Fruit fly (Drosophila melanogaster) whole organism, adult: ENCODE measurements around the gene Rassf.

Source experiments
- CG12768 ChIP-seq: fragments of 200-800 bp; sonication (Bioruptor generic); optimal IDR thresholded peaks from 2 replicates; lab custom pipeline; 2017; ENCODE audit warnings: missing biosample characterization, missing genetic modification characterization, mild to moderate bottlenecking, moderate library complexity, missing genetic modification reagents
- CG5204 ChIP-seq: fragments of 200-800 bp; sonication (Bioruptor generic); optimal IDR thresholded peaks from 2 replicates; lab custom pipeline; 2016; ENCODE audit warnings: missing biosample characterization, missing genetic modification characterization
- CG7101 ChIP-seq: fragments of 200-800 bp; sonication (Bioruptor generic); optimal IDR thresholded peaks from 2 replicates; lab custom pipeline; 2018; ENCODE audit warnings: missing biosample characterization, mild to moderate bottlenecking, missing genetic modification characterization, moderate library complexity
- Hr96 ChIP-seq: fragments of 200-800 bp; sonication (Bioruptor generic); optimal IDR thresholded peaks from 2 replicates; lab custom pipeline; 2016; ENCODE audit warnings: missing biosample characterization, missing genetic modification characterization
- Mnt ChIP-seq: fragments of 200-800 bp; sonication (Bioruptor generic); optimal IDR thresholded peaks from 2 replicates; lab custom pipeline; 2016; ENCODE audit warnings: missing biosample characterization, mild to moderate bottlenecking, missing genetic modification characterization
- bab1 ChIP-seq: fragments of 200-800 bp; sonication (Bioruptor generic); optimal IDR thresholded peaks from 3 replicates; lab custom pipeline; 2019; ENCODE audit warnings: missing biosample characterization, mild to moderate bottlenecking, missing genetic modification characterization, moderate library complexity
- kay ChIP-seq: fragments of 200-800 bp; sonication (Bioruptor generic); peaks from one replicate; lab custom pipeline; 2016; ENCODE audit warnings: missing biosample characterization, missing genetic modification characterization, borderline replicate concordance
- tj ChIP-seq: fragments of 200-800 bp; sonication (Bioruptor generic); optimal IDR thresholded peaks from 3 replicates; lab custom pipeline; 2017; ENCODE audit warnings: missing biosample characterization, mild to moderate bottlenecking, missing genetic modification characterization, moderate library complexity

DNA sequence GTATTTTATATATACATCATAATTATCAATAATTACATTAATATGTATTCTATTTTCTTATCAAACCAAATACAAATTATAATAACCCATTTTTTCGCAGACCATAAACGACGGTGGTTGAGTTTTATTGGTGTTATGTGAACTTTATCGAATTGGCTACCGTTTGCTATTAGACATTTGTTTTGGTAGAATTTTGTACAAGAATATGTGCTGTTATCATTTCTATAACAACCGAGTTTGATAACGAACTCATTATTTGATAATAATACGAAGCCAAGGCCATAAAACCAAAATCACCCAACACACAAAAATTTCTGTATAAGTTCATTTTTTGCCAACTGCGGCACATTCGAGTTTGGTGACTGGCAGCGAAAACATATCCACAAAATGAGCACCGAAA lies 22.4 kb downstream of the Rassf start, which contains the start of gene CG17109:
- TF ChIP-seq CG12768 (no peak), CG7101 (tag; lab: Kevin White, UChicago) (no peak), Mnt (no peak), kay (no peak), tj (GFP tag; lab: Kevin White, UChicago) (no peak), bab1 (no peak), CG5204 (GFP tag; lab: Kevin White, UChicago) (no peak), Hr96 (GFP tag; lab: Kevin White, UChicago) (no peak)
